Fruit fly (Drosophila melanogaster) whole organism, wandering third instar larva: ENCODE results near the gene meru.

Experiments
- Abd-B ChIP-seq: fragments of >200 bp; optimal IDR thresholded peaks from 2 replicates; lab custom pipeline; 2017; ENCODE audit warnings: missing biosample characterization, missing genetic modification characterization
- CG32264 ChIP-seq: fragments of 200-800 bp; sonication (Bioruptor generic); optimal IDR thresholded peaks from 2 replicates; lab custom pipeline; 2016; ENCODE audit warnings: missing biosample characterization, missing genetic modification characterization
- CG9705 ChIP-seq: fragments of 200-800 bp; sonication (Bioruptor generic); optimal IDR thresholded peaks from 2 replicates; lab custom pipeline; 2018; ENCODE audit warnings: missing biosample characterization, mild to moderate bottlenecking, missing genetic modification characterization
- CrebA ChIP-seq: fragments of 200-800 bp; sonication (Bioruptor generic); optimal IDR thresholded peaks from 2 replicates; lab custom pipeline; 2016; ENCODE audit warnings: missing biosample characterization, mild to moderate bottlenecking, missing genetic modification characterization, borderline replicate concordance
- Dfd ChIP-seq: fragments of >200 bp; optimal IDR thresholded peaks from 2 replicates; lab custom pipeline; 2017; ENCODE audit warnings: missing biosample characterization, missing genetic modification characterization
- Dif ChIP-seq: fragments of 200-275, 200-300 bp; sonication (Bioruptor generic); optimal IDR thresholded peaks from 2 replicates; lab custom pipeline; 2018; ENCODE audit warnings: missing biosample characterization, missing genetic modification characterization; ENCODE audit not compliant: partially characterized antibody
- GATAd ChIP-seq: sonication (Bioruptor generic); optimal IDR thresholded peaks from 2 replicates; lab custom pipeline; 2016; ENCODE audit warnings: missing biosample characterization, missing genetic modification characterization
- HLH106 ChIP-seq: fragments of 200-800 bp; optimal IDR thresholded peaks from 3 replicates; lab custom pipeline; 2019; ENCODE audit warnings: missing biosample characterization, mild to moderate bottlenecking, missing genetic modification characterization, moderate library complexity
- Hnf4 ChIP-seq: fragments of 200-800 bp; sonication (Bioruptor generic); optimal IDR thresholded peaks from 2 replicates; lab custom pipeline; 2016; ENCODE audit warnings: missing biosample characterization, mild to moderate bottlenecking, missing genetic modification characterization
- Hr78 ChIP-seq: fragments of >200 bp; optimal IDR thresholded peaks from 2 replicates; lab custom pipeline; 2017; ENCODE audit warnings: missing biosample characterization, missing genetic modification characterization
- Hr83 ChIP-seq: fragments of 200-300 bp; sonication (Bioruptor generic); optimal IDR thresholded peaks from 2 replicates; lab custom pipeline; 2016; ENCODE audit warnings: missing biosample characterization, mild to moderate bottlenecking, missing genetic modification characterization, moderate library complexity; ENCODE audit not compliant: poor library complexity, severe bottlenecking
- Jra ChIP-seq: sonication (Bioruptor generic); optimal IDR thresholded peaks from 2 replicates; lab custom pipeline; 2016; ENCODE audit warnings: missing biosample characterization, missing genetic modification characterization
- Mio ChIP-seq: sonication (Bioruptor generic); optimal IDR thresholded peaks from 2 replicates; lab custom pipeline; 2016; ENCODE audit warnings: missing biosample characterization, missing genetic modification characterization
- Myc ChIP-seq: fragments of >200 bp; optimal IDR thresholded peaks from 2 replicates; lab custom pipeline; 2017
- N ChIP-seq: fragments of >200 bp; optimal IDR thresholded peaks from 2 replicates; lab custom pipeline; 2018; ENCODE audit warnings: missing biosample characterization, missing external identifiers, missing genetic modification characterization
- OdsH ChIP-seq: fragments of 200-800 bp; sonication (Bioruptor generic); optimal IDR thresholded peaks from 2 replicates; lab custom pipeline; 2016; ENCODE audit warnings: missing biosample characterization, mild to moderate bottlenecking, missing genetic modification characterization
- Rel ChIP-seq, 2 experiments: fragments of 200-800 bp; sonication (Bioruptor generic) in 1 of 2; optimal IDR thresholded peaks; 2 replicates in 1 of 2; 3 replicates in 1 of 2; lab custom pipeline; 2016 to 2019; ENCODE audit warnings: mild to moderate bottlenecking in 2 of 2, missing biosample characterization in 2 of 2, missing genetic modification characterization in 2 of 2, moderate library complexity in 1 of 2
- Sp1 ChIP-seq: fragments of 200-800 bp; sonication (Bioruptor generic); optimal IDR thresholded peaks from 3 replicates; lab custom pipeline; 2019; ENCODE audit warnings: missing biosample characterization, mild to moderate bottlenecking, missing genetic modification characterization, moderate library complexity
- Vsx2 ChIP-seq: fragments of 200-300, 225-300 bp; sonication (Bioruptor generic); optimal IDR thresholded peaks from 2 replicates; lab custom pipeline; 2018; ENCODE audit warnings: missing biosample characterization, missing genetic modification characterization; ENCODE audit not compliant: partially characterized antibody
- br ChIP-seq: fragments of 200-800 bp; sonication (Bioruptor generic); optimal IDR thresholded peaks from 2 replicates; lab custom pipeline; 2016; ENCODE audit warnings: missing biosample characterization, missing genetic modification characterization
- brk ChIP-seq: fragments of 200-800 bp; sonication (Bioruptor generic); optimal IDR thresholded peaks from 2 replicates; lab custom pipeline; 2016; ENCODE audit warnings: missing biosample characterization, mild to moderate bottlenecking, missing genetic modification characterization
- dl ChIP-seq, 2 experiments: fragments of 175-275, 200-275 bp in 1 of 2; fragments of 200-275 bp in 1 of 2; sonication (Bioruptor generic); optimal IDR thresholded peaks; lab custom pipeline; 2018; ENCODE audit warnings: mild to moderate bottlenecking in 2 of 2, missing biosample characterization in 2 of 2, missing genetic modification characterization in 2 of 2, moderate library complexity in 2 of 2; ENCODE audit not compliant: partially characterized antibody in 2 of 2, insufficient read depth in 1 of 2
- dmrt93B ChIP-seq: fragments of 200-800 bp; sonication (Bioruptor generic); optimal IDR thresholded peaks from 2 replicates; lab custom pipeline; 2018; ENCODE audit warnings: missing biosample characterization, mild to moderate bottlenecking, missing genetic modification characterization
- dsf ChIP-seq: sonication (Bioruptor generic); optimal IDR thresholded peaks from 2 replicates; lab custom pipeline; 2016; ENCODE audit warnings: missing biosample characterization, missing genetic modification characterization, borderline replicate concordance
- ey ChIP-seq: fragments of 200-800 bp; sonication (Bioruptor generic); optimal IDR thresholded peaks from 2 replicates; lab custom pipeline; 2016; ENCODE audit warnings: missing biosample characterization, missing genetic modification characterization
- foxo ChIP-seq, 2 experiments: fragments of 200-800 bp; sonication (Bioruptor generic); optimal IDR thresholded peaks; 2 replicates in 1 of 2; 3 replicates in 1 of 2; lab custom pipeline; 2016 to 2017; ENCODE audit warnings: missing biosample characterization in 2 of 2, missing genetic modification characterization in 2 of 2
- fru ChIP-seq: fragments of 200-800 bp; sonication (Bioruptor generic); optimal IDR thresholded peaks from 3 replicates; lab custom pipeline; 2016; ENCODE audit warnings: missing biosample characterization, mild to moderate bottlenecking, missing genetic modification characterization
- h ChIP-seq: fragments of 200-800 bp; sonication (Bioruptor generic); optimal IDR thresholded peaks from 3 replicates; lab custom pipeline; 2016; ENCODE audit warnings: missing biosample characterization, mild to moderate bottlenecking, missing genetic modification characterization
- jim ChIP-seq: fragments of 175-275, 200-325 bp; sonication (Bioruptor generic); optimal IDR thresholded peaks from 2 replicates; lab custom pipeline; 2016; ENCODE audit warnings: missing biosample characterization, mild to moderate bottlenecking, missing genetic modification characterization
- lola ChIP-seq: fragments of >200 bp; optimal IDR thresholded peaks from 2 replicates; lab custom pipeline; 2017; ENCODE audit warnings: missing biosample characterization, missing genetic modification characterization
- pan ChIP-seq: fragments of >200 bp; optimal IDR thresholded peaks from 2 replicates; lab custom pipeline; 2017
- psq ChIP-seq: fragments of 200-800 bp; sonication (Bioruptor generic); optimal IDR thresholded peaks from 3 replicates; lab custom pipeline; 2017; ENCODE audit warnings: missing biosample characterization, mild to moderate bottlenecking, missing genetic modification characterization, moderate library complexity
- rgr ChIP-seq: fragments of 200-800 bp; sonication (Bioruptor generic); optimal IDR thresholded peaks from 3 replicates; lab custom pipeline; 2016; ENCODE audit warnings: missing biosample characterization, mild to moderate bottlenecking, missing genetic modification characterization
- sage ChIP-seq: fragments of 200-800 bp; sonication (Bioruptor generic); optimal IDR thresholded peaks from 2 replicates; lab custom pipeline; 2016; ENCODE audit warnings: missing biosample characterization, mild to moderate bottlenecking, missing genetic modification characterization
- sv ChIP-seq: fragments of 200-800 bp; sonication (Bioruptor generic); optimal IDR thresholded peaks from 3 replicates; lab custom pipeline; 2016; ENCODE audit warnings: missing biosample characterization, missing genetic modification characterization
- tai ChIP-seq: sonication (Bioruptor generic); optimal IDR thresholded peaks from 2 replicates; lab custom pipeline; 2016; ENCODE audit warnings: missing biosample characterization, missing genetic modification characterization
- usp ChIP-seq: fragments of >200 bp; optimal IDR thresholded peaks from 2 replicates; lab custom pipeline; 2017; ENCODE audit warnings: missing biosample characterization, missing genetic modification characterization
- woc ChIP-seq: sonication (Bioruptor generic); optimal IDR thresholded peaks from 2 replicates; lab custom pipeline; 2016; ENCODE audit warnings: missing biosample characterization, mild to moderate bottlenecking, missing genetic modification characterization

meru gene

dm6 chr3L:15832146-15832545 lies 11.7 kb downstream of the meru start, which contains the start of gene CG12713:
TSS of gene CG12713 (plus strand) at chr3L:15832464.
- TF ChIP-seq Abd-B (GFP tag; lab: Kevin White, UChicago) (no peak), Myc (peak; percentile 91), CrebA (GFP tag; lab: Kevin White, UChicago) (no peak), h (peak; percentile 19), Hnf4 (GFP tag; lab: Kevin White, UChicago) (peak; percentile 26), ey (GFP tag; lab: Kevin White, UChicago) (no peak), tai (peak; percentile 21), woc (GFP tag; lab: Kevin White, UChicago) (peak; percentile 44), GATAd (GFP tag; lab: Kevin White, UChicago) (no peak), N (GFP tag; lab: Kevin White, UChicago) (no peak)

- no peak for TF ChIP-seq dl (GFP tag; optimal IDR thresholded peaks at IDR 0.05; lab: Kevin White, UChicago; ENCODE audit: insufficient read depth in 1 of 2, partially characterized antibody in 2 of 2)
- no peak for TF ChIP-seq Abd-B (GFP tag; lab: Kevin White, UChicago)
- TF ChIP-seq ey (GFP tag; lab: Kevin White, UChicago): peak; percentile 76
- no peak for TF ChIP-seq Dif
- TF ChIP-seq Vsx2: no peak
- TF ChIP-seq CG9705 (GFP tag; lab: Kevin White, UChicago): peak; percentile 72
- TF ChIP-seq woc (GFP tag; lab: Kevin White, UChicago): peak; percentile 38
- TF ChIP-seq psq (GFP tag; lab: Kevin White, UChicago): peak; percentile 78
- no peak for TF ChIP-seq usp (GFP tag; lab: Kevin White, UChicago)
- peak; percentile 61 for TF ChIP-seq Hnf4 (GFP tag; lab: Kevin White, UChicago)
- TF ChIP-seq fru (GFP tag; lab: Kevin White, UChicago): peak; percentile 85
- TF ChIP-seq sv (GFP tag; lab: Kevin White, UChicago): peak; percentile 40
- TF ChIP-seq Hr83: no peak
- TF ChIP-seq CrebA (GFP tag; lab: Kevin White, UChicago): no peak
- TF ChIP-seq pan (lab: Kevin White, UChicago): no peak
- TF ChIP-seq h: peak; percentile 81
- peak; percentile 15 for TF ChIP-seq tai
- TF ChIP-seq Myc: no peak
- peak; percentile 12 for TF ChIP-seq lola (GFP tag; lab: Kevin White, UChicago)
- no peak for TF ChIP-seq CG32264 (GFP tag; lab: Kevin White, UChicago)
- TF ChIP-seq Rel (GFP tag; optimal IDR thresholded peaks at IDR 0.05; lab: Kevin White, UChicago): no peak
- TF ChIP-seq Rel (tag; optimal IDR thresholded peaks at IDR 0.05; lab: Kevin White, UChicago): peak; percentile 58
- TF ChIP-seq jim (GFP tag; lab: Kevin White, UChicago): no peak
- no peak for TF ChIP-seq Mio (GFP tag; lab: Kevin White, UChicago)
- peak; percentile 57 for TF ChIP-seq brk
- TF ChIP-seq GATAd (GFP tag; lab: Kevin White, UChicago): no peak
- TF ChIP-seq rgr (GFP tag; lab: Kevin White, UChicago): peak; percentile 87
- TF ChIP-seq dsf (GFP tag; lab: Kevin White, UChicago): no peak
- TF ChIP-seq dmrt93B: peak; percentile 82
- no peak for TF ChIP-seq Dfd (GFP tag; lab: Kevin White, UChicago)
- peak; percentile 88 for TF ChIP-seq OdsH
- peak; percentile 90 for TF ChIP-seq HLH106
- TF ChIP-seq foxo (GFP tag; optimal IDR thresholded peaks at IDR 0.05; lab: Kevin White, UChicago): peak in 1 of 2 experiments; percentile 90
- TF ChIP-seq Hr78: no peak
- TF ChIP-seq Jra: no peak
- peak; percentile 29 for TF ChIP-seq sage (GFP tag; lab: Kevin White, UChicago)
- peak; percentile 63 for TF ChIP-seq br (GFP tag; lab: Kevin White, UChicago)
- TF ChIP-seq Sp1: peak; percentile 94
- TF ChIP-seq N (GFP tag; lab: Kevin White, UChicago): no peak
These were observed 16.8 kb downstream of the meru start for dm6 chr3L:15826985-15827635.
